Worm (Caenorhabditis elegans): ENCODE results near the gene algn-14.

- no peak for TF ChIP-seq zag-1 (tag; optimal IDR thresholded peaks at IDR 0.05)
- no peak for TF ChIP-seq nhr-42 (GFP tag; IDR thresholded peaks at IDR 0.05)
- TF ChIP-seq lin-1 (GFP tag; IDR thresholded peaks at IDR 0.05): no peak
- TF ChIP-seq zip-2 (tag; optimal IDR thresholded peaks at IDR 0.05): no peak
- TF ChIP-seq mdl-1 (tag; optimal IDR thresholded peaks at IDR 0.05): no peak
- TF ChIP-seq egl-27 (tag; optimal IDR thresholded peaks at IDR 0.05): no peak
These were observed 19.3 kb downstream of the algn-14 start, which contains the start of gene glct-6 for ce11 chrIV:3783910-3784309.

Data from whole organism, L4 larva.